Worm (Caenorhabditis elegans): ENCODE measurements around the gene F11C1.4.

Gene F11C1.4

DNA sequence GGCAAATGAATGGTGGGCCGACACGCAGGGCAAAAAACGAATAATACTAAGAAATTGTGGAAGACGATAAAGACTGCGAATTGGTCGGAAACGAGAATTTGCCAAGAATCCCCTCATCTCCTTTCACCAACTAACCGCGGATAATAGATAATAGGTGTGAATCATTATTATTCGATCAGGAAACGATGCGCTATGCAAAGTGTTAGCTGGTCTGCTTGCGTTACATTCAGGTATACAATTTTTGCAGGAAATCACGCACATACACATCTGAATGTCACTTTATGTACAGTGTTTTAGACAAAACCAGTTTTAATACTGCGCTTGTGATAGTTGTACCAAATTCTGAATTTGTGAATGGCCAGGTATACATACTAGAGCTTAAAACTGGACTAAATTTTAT lies 32.2 kb upstream of the F11C1.4 start:
- TF ChIP-seq fkh-8 (tag; optimal IDR thresholded peaks at IDR 0.05) (no peak), aly-2 (tag; optimal IDR thresholded peaks at IDR 0.05) (no peak), mef-2 (tag; optimal IDR thresholded peaks at IDR 0.05) (no peak), nhr-12 (tag; optimal IDR thresholded peaks at IDR 0.05) (no peak), nhr-85 (tag) (peak; percentile 30), nhr-76 (tag; optimal IDR thresholded peaks at IDR 0.05) (no peak), ceh-63 (GFP tag; optimal IDR thresholded peaks at IDR 0.05) (no peak), egl-13 (tag; optimal IDR thresholded peaks at IDR 0.05) (no peak), elt-2 (tag; optimal IDR thresholded peaks at IDR 0.05) (no peak)

- TF ChIP-seq efl-1 (optimal IDR thresholded peaks at IDR 0.05) (no peak), efl-1 (GFP tag; optimal IDR thresholded peaks at IDR 0.05 in 1 of 2) (no peak), ets-5 (GFP tag; IDR thresholded peaks at IDR 0.05) (no peak), mdl-1 (tag; optimal IDR thresholded peaks at IDR 0.05) (no peak), egl-27 (tag; optimal IDR thresholded peaks at IDR 0.05) (no peak), aha-1 (tag; optimal IDR thresholded peaks at IDR 0.05) (no peak), dsc-1 (tag; optimal IDR thresholded peaks at IDR 0.05) (no peak), ceh-8 (GFP tag; optimal IDR thresholded peaks at IDR 0.05) (no peak), lin-35 (GFP tag; optimal IDR thresholded peaks at IDR 0.05) (no peak), alr-1 (tag; optimal IDR thresholded peaks at IDR 0.05; ENCODE audit: borderline replicate concordance) (no peak), lin-39 (tag; optimal IDR thresholded peaks at IDR 0.05) (no peak)
These were observed 30.3 kb upstream of the F11C1.4 start, which contains the start of gene C05E7.3 for ce11 chrX:12946533-12946932. Gene C05E7.3, minus strand, starts transcription at chrX:12946633.

DNA sequence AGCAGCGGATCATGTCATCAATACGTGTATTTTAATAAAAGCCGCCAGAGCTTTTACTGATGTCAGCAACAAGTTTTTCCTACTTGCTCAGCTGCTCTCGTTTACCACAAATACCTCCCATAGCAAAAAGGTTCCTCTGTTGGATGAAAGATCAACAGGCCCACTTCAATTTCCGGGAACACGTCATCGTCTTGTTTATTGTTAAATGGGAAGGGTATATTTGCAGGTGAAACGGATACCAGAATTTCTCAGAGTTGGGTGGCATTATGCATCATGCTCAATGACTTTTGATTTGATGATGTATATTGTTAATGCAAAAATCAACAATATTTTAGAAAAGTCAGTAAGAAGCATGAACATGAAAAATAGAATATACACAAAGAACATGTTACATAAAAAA lies 25.7 kb upstream of the F11C1.4 start:
- TF ChIP-seq nhr-71 (tag; optimal IDR thresholded peaks at IDR 0.05) (peak; percentile 9), nhr-90 (tag; optimal IDR thresholded peaks at IDR 0.05; ENCODE audit: poor library complexity) (no peak), hlh-4 (tag; optimal IDR thresholded peaks at IDR 0.05) (peak; percentile 79), dsc-1 (tag; optimal IDR thresholded peaks at IDR 0.05) (no peak), fkh-8 (tag; optimal IDR thresholded peaks at IDR 0.05) (peak; percentile 55)

DNA sequence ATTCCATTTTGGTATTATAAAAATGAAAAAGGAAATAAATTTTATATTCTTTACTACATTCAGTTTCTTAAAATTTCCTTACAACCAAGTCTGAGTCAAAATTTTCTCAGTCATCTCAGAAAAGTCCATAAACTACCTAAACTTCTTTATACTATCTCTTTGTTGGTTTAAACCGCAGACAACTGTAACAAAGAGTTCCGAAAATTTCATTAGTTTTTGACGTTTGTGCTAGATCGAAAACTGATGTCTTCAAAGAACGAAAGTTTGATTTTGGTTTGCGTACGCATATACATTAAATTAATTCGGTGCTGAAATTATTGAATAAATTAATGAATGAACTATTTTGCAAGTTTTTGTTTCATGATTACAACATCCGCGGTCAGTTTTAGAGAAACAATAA lies 18.0 kb upstream of the F11C1.4 start:
- TF ChIP-seq pqm-1 (tag; optimal IDR thresholded peaks at IDR 0.05) (no peak), nhr-90 (tag; optimal IDR thresholded peaks at IDR 0.05; ENCODE audit: poor library complexity) (no peak), unc-130 (tag; optimal IDR thresholded peaks at IDR 0.05) (no peak), unc-98 (GFP tag; IDR thresholded peaks at IDR 0.05) (no peak), ceh-63 (GFP tag; optimal IDR thresholded peaks at IDR 0.05) (no peak), aha-1 (tag; optimal IDR thresholded peaks at IDR 0.05) (no peak), dsc-1 (tag; optimal IDR thresholded peaks at IDR 0.05) (no peak), nhr-20 (tag; optimal IDR thresholded peaks at IDR 0.05) (no peak), mep-1 (tag; optimal IDR thresholded peaks at IDR 0.05) (no peak), jun-1 (tag; optimal IDR thresholded peaks at IDR 0.05) (no peak), sptf-1 (tag; optimal IDR thresholded peaks at IDR 0.05) (no peak), ztf-4 (tag; optimal IDR thresholded peaks at IDR 0.05) (no peak), isw-1 (GFP tag; IDR thresholded peaks at IDR 0.05) (no peak), elt-2 (tag; optimal IDR thresholded peaks at IDR 0.05) (no peak), efl-3 (GFP tag; optimal IDR thresholded peaks at IDR 0.05) (no peak), lin-14 (GFP tag; optimal IDR thresholded peaks at IDR 0.05) (no peak), egl-27 (tag; optimal IDR thresholded peaks at IDR 0.05) (no peak)

DNA sequence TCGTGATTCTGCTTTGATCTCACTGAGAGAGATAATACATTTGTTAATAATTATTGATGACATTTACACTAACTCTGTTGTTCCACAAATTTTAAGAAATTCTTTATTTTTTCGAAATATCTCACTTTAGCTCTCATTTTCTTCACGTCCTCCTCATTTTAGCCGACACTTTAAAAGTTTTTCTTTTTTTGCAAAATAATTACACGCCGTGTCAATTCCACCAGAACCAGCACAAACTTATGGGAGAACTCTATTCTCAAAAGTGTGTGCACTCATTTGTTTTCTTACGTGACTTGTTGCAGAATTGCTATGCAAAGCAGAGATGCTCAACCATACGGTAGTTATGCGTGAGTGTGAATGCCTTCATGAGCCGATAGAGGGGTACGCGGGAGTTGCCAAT lies 11.7 kb upstream of the F11C1.4 start, which contains the start of gene frpr-2:
Gene frpr-2 (plus strand): TSS at position 301 of the 400 bp plus-strand sequence.
- no peak for TF ChIP-seq hpl-2 (GFP tag; optimal IDR thresholded peaks at IDR 0.05)
- no peak for TF ChIP-seq ceh-63 (GFP tag; optimal IDR thresholded peaks at IDR 0.05)
- no peak for TF ChIP-seq grh-1 (GFP tag; IDR thresholded peaks at IDR 0.05)
- TF ChIP-seq egl-27 (tag; optimal IDR thresholded peaks at IDR 0.05), result no peak
- no peak for TF ChIP-seq fkh-4 (tag; optimal IDR thresholded peaks at IDR 0.05; ENCODE audit: borderline replicate concordance)
- no peak for TF ChIP-seq fkh-8 (tag; optimal IDR thresholded peaks at IDR 0.05)
- TF ChIP-seq aly-2 (tag; optimal IDR thresholded peaks at IDR 0.05), result no peak
- TF ChIP-seq nhr-19 (GFP tag; conservative IDR thresholded peaks at IDR 0.05), result no peak
- no peak for TF ChIP-seq ceh-90 (tag; optimal IDR thresholded peaks at IDR 0.05)
- no peak for TF ChIP-seq xbp-1 (tag; optimal IDR thresholded peaks at IDR 0.05)
- no peak for TF ChIP-seq jun-1 (tag; optimal IDR thresholded peaks at IDR 0.05)
- TF ChIP-seq sptf-1 (tag; optimal IDR thresholded peaks at IDR 0.05), result no peak
- no peak for TF ChIP-seq ces-1 (GFP tag; optimal IDR thresholded peaks at IDR 0.05)
- TF ChIP-seq mep-1 (tag; optimal IDR thresholded peaks at IDR 0.05), result no peak
- TF ChIP-seq sox-4 (tag; optimal IDR thresholded peaks at IDR 0.05), result no peak
- TF ChIP-seq elt-3 (tag; optimal IDR thresholded peaks at IDR 0.05), result no peak
